Fruit fly (Drosophila melanogaster): ENCODE measurements around the gene CG3108.

DNA sequence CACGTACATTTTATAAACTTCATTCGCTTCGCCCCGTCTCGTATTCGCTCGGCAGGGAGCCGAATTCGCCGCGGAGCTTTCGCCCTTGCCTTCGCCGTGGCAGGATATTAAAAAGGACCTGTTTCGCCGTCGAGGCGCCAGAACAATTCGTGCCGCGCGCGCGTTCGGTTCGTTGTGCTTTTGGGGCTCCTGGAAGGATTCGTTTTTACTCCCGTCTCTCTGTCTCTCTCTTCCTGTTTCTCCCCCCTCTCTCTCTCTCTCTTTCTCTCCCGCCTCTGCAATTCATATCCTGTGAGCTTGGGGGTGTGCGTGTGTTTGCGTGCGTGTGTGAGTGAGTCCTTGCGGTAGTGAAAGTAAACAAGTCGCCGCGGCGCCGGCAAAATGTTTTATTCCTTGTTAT, 37.0 kb upstream of the CG3108 start, which contains the start of gene CG15765:
- TF ChIP-seq Dll (optimal IDR thresholded peaks at IDR 0.05) (no peak), usp (GFP tag; optimal IDR thresholded peaks at IDR 0.05) (no peak), pan (optimal IDR thresholded peaks at IDR 0.05) (no peak)

Measured in whole organism.